Fruit fly (Drosophila melanogaster): ENCODE measurements around the gene Cpr65Ax1.

Cpr65Ax1 gene

dm6 chr3L:6188995-6189927 is 41.5 kb upstream of the Cpr65Ax1 start, which contains the start of the genes D19A and CG7386 (continued):
- TF ChIP-seq Side (GFP tag; optimal IDR thresholded peaks at IDR 0.05) (peak; percentile 48), CG12236 (GFP tag; optimal IDR thresholded peaks at IDR 0.05) (no peak), jumu (GFP tag; optimal IDR thresholded peaks at IDR 0.05) (peak; percentile 37), CG11695 (GFP tag; IDR thresholded peaks at IDR 0.05) (peak; percentile 52; the same call in 1 of the 3 replicates), CG7357 (GFP tag; IDR thresholded peaks at IDR 0.05) (no peak), CG1603 (tag; optimal IDR thresholded peaks at IDR 0.05) (peak; percentile 59), Elba2 (GFP tag; optimal IDR thresholded peaks at IDR 0.05) (peak; percentile 97), peb (GFP tag; IDR thresholded peaks at IDR 0.05) (no peak), CG8765 (GFP tag; IDR thresholded peaks at IDR 0.05) (no peak), hth (optimal IDR thresholded peaks at IDR 0.05) (no peak), Kr (GFP tag; optimal IDR thresholded peaks at IDR 0.05) (no peak), vvl (GFP tag; IDR thresholded peaks at IDR 0.05) (peak; percentile 97), CG8388 (GFP tag; optimal IDR thresholded peaks at IDR 0.05) (peak; percentile 30), lbe (GFP tag; optimal IDR thresholded peaks at IDR 0.05) (peak; percentile 2), oc (tag; optimal IDR thresholded peaks at IDR 0.05) (no peak), Abd-B (GFP tag; optimal IDR thresholded peaks at IDR 0.05) (no peak), CG3726 (GFP tag; IDR thresholded peaks at IDR 0.05) (0 out of 3 replicates have a peak, but pooled peaks have one; percentile 22), chinmo (GFP tag; IDR thresholded peaks at IDR 0.05; ENCODE audit: partially characterized antibody) (no peak), Adf1 (GFP tag; IDR thresholded peaks at IDR 0.05) (no peak), pb (GFP tag; optimal IDR thresholded peaks at IDR 0.05) (peak; percentile 46), CG16779 (GFP tag; IDR thresholded peaks at IDR 0.05) (0 out of 2 replicates have a peak, but pooled peaks have one; percentile 20), CG7786 (GFP tag; optimal IDR thresholded peaks at IDR 0.05) (peak; percentile 56), Camta (GFP tag; optimal IDR thresholded peaks at IDR 0.05) (no peak), CG8944 (GFP tag; optimal IDR thresholded peaks at IDR 0.05) (peak; percentile 52), fd64A (GFP tag; optimal IDR thresholded peaks at IDR 0.05) (no peak), org-1 (GFP tag; optimal IDR thresholded peaks at IDR 0.05) (no peak), C15 (GFP tag; IDR thresholded peaks at IDR 0.05) (no peak), Atf6 (GFP tag; IDR thresholded peaks at IDR 0.05) (peak; percentile 36; the same call in 1 of the 2 replicates), gcm (GFP tag; optimal IDR thresholded peaks at IDR 0.05) (peak; percentile 24), lilli (GFP tag; optimal IDR thresholded peaks at IDR 0.05) (peak; percentile 70), Rx (GFP tag; IDR thresholded peaks at IDR 0.05) (peak; percentile 44; the same call in 1 of the 2 replicates), CG32767 (GFP tag; IDR thresholded peaks at IDR 0.05) (0 out of 2 replicates have a peak, but pooled peaks have one; percentile 38), CG4730 (GFP tag; IDR thresholded peaks at IDR 0.05) (peak; percentile 63), CG15073 (GFP tag; optimal IDR thresholded peaks at IDR 0.05) (no peak), CG10654 (GFP tag; optimal IDR thresholded peaks at IDR 0.05) (peak; percentile 2), CG3065 (GFP tag; optimal IDR thresholded peaks at IDR 0.05) (no peak), CG17385 (GFP tag; optimal IDR thresholded peaks at IDR 0.05) (peak; percentile 28), CG3163 (GFP tag; optimal IDR thresholded peaks at IDR 0.05) (no peak), CG14050 (GFP tag; IDR thresholded peaks at IDR 0.05) (peak; percentile 47), CG9817 (tag; optimal IDR thresholded peaks at IDR 0.05) (peak; percentile 58), Hey (tag; optimal IDR thresholded peaks at IDR 0.05) (no peak), en (GFP tag; optimal IDR thresholded peaks at IDR 0.05) (no peak), HmgD (GFP tag; optimal IDR thresholded peaks at IDR 0.05) (peak; percentile 62), Opbp (GFP tag; IDR thresholded peaks at IDR 0.05; ENCODE audit: partially characterized antibody) (no peak), CG13296 (GFP tag; optimal IDR thresholded peaks at IDR 0.05) (peak; percentile 57), Max (GFP tag; optimal IDR thresholded peaks at IDR 0.05) (peak; percentile 31), CG1602 (GFP tag; optimal IDR thresholded peaks at IDR 0.05) (no peak), dimm (GFP tag; IDR thresholded peaks at IDR 0.05) (no peak), esg (GFP tag; conservative IDR thresholded peaks at IDR 0.05) (no peak; the same call in none of the 2 replicates), CG9932 (GFP tag; IDR thresholded peaks at IDR 0.05) (peak; percentile 74)
